Worm (Caenorhabditis elegans): ENCODE measurements around the gene Y56A3A.6.
A peak's percentile ranks its signal among the peaks of the same experiment; 100 is the strongest.

The Y56A3A.6 gene

ce11 chrIII:11847658-11848202, 30.9 kb downstream of the Y56A3A.6 start, which contains the start of gene mif-1 (continued):
- TF ChIP-seq unc-62 (GFP tag; optimal IDR thresholded peaks at IDR 0.05 in 1 of 2) (peak in 1 of 2 experiments; percentile 82), unc-62 (tag; optimal IDR thresholded peaks at IDR 0.05) (no peak)

ce11 chrIII:11847014-11847413, 31.6 kb downstream of the Y56A3A.6 start:
- no peak for TF ChIP-seq nhr-76 (tag; optimal IDR thresholded peaks at IDR 0.05)
- no peak for TF ChIP-seq ztf-11 (tag; optimal IDR thresholded peaks at IDR 0.05)
- TF ChIP-seq daf-12 (tag; optimal IDR thresholded peaks at IDR 0.05) = no peak
- TF ChIP-seq zip-2 (tag; optimal IDR thresholded peaks at IDR 0.05) = no peak
- TF ChIP-seq saeg-2 (GFP tag; IDR thresholded peaks at IDR 0.05) = no peak
- no peak for TF ChIP-seq mdt-29 (GFP tag; IDR thresholded peaks at IDR 0.05)
- TF ChIP-seq egl-27 (tag; optimal IDR thresholded peaks at IDR 0.05) = no peak
- TF ChIP-seq unc-62 (GFP tag; optimal IDR thresholded peaks at IDR 0.05 in 1 of 2) = peak in 1 of 2 experiments; percentile 43
- TF ChIP-seq unc-62 (tag; optimal IDR thresholded peaks at IDR 0.05) = no peak
- TF ChIP-seq spr-3 (GFP tag; optimal IDR thresholded peaks at IDR 0.05) = no peak
- TF ChIP-seq ceh-20 (GFP tag; IDR thresholded peaks at IDR 0.05) = no peak
- TF ChIP-seq nhr-10 (tag; optimal IDR thresholded peaks at IDR 0.05) = no peak
- TF ChIP-seq lsy-2 (tag; optimal IDR thresholded peaks at IDR 0.05) = peak in 1 of 2 experiments; percentile 9
- peak; percentile 48 for TF ChIP-seq ceh-28 (tag; optimal IDR thresholded peaks at IDR 0.05)
- no peak for TF ChIP-seq sdz-12 (GFP tag; optimal IDR thresholded peaks at IDR 0.05)
- no peak for TF ChIP-seq T26A8.4 (GFP tag; IDR thresholded peaks at IDR 0.05)
- no peak for TF ChIP-seq zfp-2 (tag; optimal IDR thresholded peaks at IDR 0.05)

ce11 chrIII:11846365-11846764, 32.2 kb downstream of the Y56A3A.6 start, which contains the start of gene ntl-3:
TSS of gene ntl-3 (minus strand) at chrIII:11846465.
- peak; percentile 73 for TF ChIP-seq aha-1 (tag)
- no peak for TF ChIP-seq ceh-20 (GFP tag; IDR thresholded peaks at IDR 0.05)
- no peak for TF ChIP-seq nhr-28 (tag; optimal IDR thresholded peaks at IDR 0.05)
- TF ChIP-seq skn-1 (tag; optimal IDR thresholded peaks at IDR 0.05) = no peak
- TF ChIP-seq set-16 (GFP tag; IDR thresholded peaks at IDR 0.05) = no peak
- TF ChIP-seq hlh-11 (tag; optimal IDR thresholded peaks at IDR 0.05) = no peak
- TF ChIP-seq ces-1 (GFP tag; optimal IDR thresholded peaks at IDR 0.05) = no peak
- TF ChIP-seq daf-16 (GFP tag; optimal IDR thresholded peaks at IDR 0.05) = no peak
- TF ChIP-seq daf-16 (tag; optimal IDR thresholded peaks at IDR 0.05) = no peak

ce11 chrIII:11843007-11843406, 35.6 kb downstream of the Y56A3A.6 start:
- TF ChIP-seq unc-62 (GFP tag; optimal IDR thresholded peaks at IDR 0.05 in 1 of 2) (peak in 1 of 2 experiments; percentile 72), unc-62 (tag; optimal IDR thresholded peaks at IDR 0.05) (no peak), mdt-29 (GFP tag; IDR thresholded peaks at IDR 0.05) (no peak), zip-2 (tag; optimal IDR thresholded peaks at IDR 0.05) (no peak), set-16 (GFP tag; IDR thresholded peaks at IDR 0.05) (peak; percentile 56; the same call in 1 of the 2 replicates)

- TF ChIP-seq lin-1 (GFP tag; IDR thresholded peaks at IDR 0.05) (no peak), set-16 (GFP tag; IDR thresholded peaks at IDR 0.05) (peak; percentile 68)
Measured at ce11 chrIII:11841728-11842127, 36.9 kb downstream of the Y56A3A.6 start.

- no peak for TF ChIP-seq lin-15B (tag; optimal IDR thresholded peaks at IDR 0.05)
- peak; percentile 86 for TF ChIP-seq hlh-30 (tag; optimal IDR thresholded peaks at IDR 0.05; ENCODE audit: insufficient read depth)
- TF ChIP-seq gei-8 (GFP tag; optimal IDR thresholded peaks at IDR 0.05) = no peak
- no peak for TF ChIP-seq mes-2 (tag; optimal IDR thresholded peaks at IDR 0.05; ENCODE audit: poor library complexity, severe bottlenecking)
- no peak for TF ChIP-seq unc-39 (tag; optimal IDR thresholded peaks at IDR 0.05)
- TF ChIP-seq mdl-1 (tag; optimal IDR thresholded peaks at IDR 0.05) = peak in 1 of 2 experiments; percentile 44
- TF ChIP-seq nhr-10 (tag; optimal IDR thresholded peaks at IDR 0.05) = no peak
- TF ChIP-seq lin-38 (GFP tag; IDR thresholded peaks at IDR 0.05) = peak; percentile 33
Measured at ce11 chrIII:11836734-11837133, 41.9 kb downstream of the Y56A3A.6 start.

Data from whole organism, L4 larva.